Worm (Caenorhabditis elegans) whole organism, late embryonic: ENCODE data around the gene str-160.

ENCODE experiments used
- Y22D7AL.16 ChIP-seq: sonication (generic microtip); optimal IDR thresholded peaks from 2 replicates; lab custom pipeline; 2016; ENCODE audit warnings: missing genetic modification characterization, missing compliant biosample characterization
- ama-1 ChIP-seq: fragments of 150-350 bp; optimal IDR thresholded peaks from 2 replicates; lab custom pipeline; 2014
- ceh-31 ChIP-seq: sonication (generic microtip); optimal IDR thresholded peaks from 2 replicates; lab custom pipeline; 2016; ENCODE audit warnings: missing genetic modification characterization, missing compliant biosample characterization
- ceh-48 ChIP-seq: sonication (generic microtip); optimal IDR thresholded peaks from 2 replicates; lab custom pipeline; 2016; ENCODE audit warnings: missing genetic modification characterization, inconsistent platforms, missing compliant biosample characterization
- hlh-6 ChIP-seq: sonication (generic microtip); optimal IDR thresholded peaks from 2 replicates; lab custom pipeline; 2016; ENCODE audit warnings: missing genotype, missing genetic modification characterization, missing compliant biosample characterization
- pqm-1 ChIP-seq: sonication (generic microtip); optimal IDR thresholded peaks from 2 replicates; lab custom pipeline; 2016; ENCODE audit warnings: missing genetic modification characterization, missing compliant biosample characterization
- ttx-3 ChIP-seq: sonication (generic microtip); optimal IDR thresholded peaks from 2 replicates; lab custom pipeline; 2016; ENCODE audit warnings: missing genetic modification reagents, missing genetic modification characterization, missing compliant biosample characterization

DNA sequence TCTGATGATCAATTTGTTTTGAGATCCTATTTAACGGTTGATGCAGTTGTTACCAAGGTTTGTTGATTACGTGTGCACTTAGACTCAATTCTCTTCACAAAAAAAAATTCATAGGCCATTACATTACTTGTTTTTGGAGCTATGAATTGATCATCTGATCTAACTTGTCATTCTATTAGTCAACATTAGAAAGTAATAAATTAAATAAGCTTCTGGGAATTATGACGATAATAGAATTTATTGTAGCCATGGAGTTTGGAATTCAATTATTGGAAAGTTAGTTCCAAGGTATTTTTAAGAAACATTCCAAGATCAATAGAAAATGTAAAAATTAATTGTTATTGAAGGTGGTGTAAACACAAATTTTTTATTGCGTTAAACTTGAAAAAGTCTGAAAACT is 16.4 kb upstream of the str-160 start:
- TF ChIP-seq ama-1 (lab: Kevin White, UChicago) (no peak), ceh-31 (tag; lab: Kevin White, UChicago) (no peak), ttx-3 (tag; lab: Kevin White, UChicago) (no peak), ceh-48 (no peak), hlh-6 (tag; lab: Kevin White, UChicago) (no peak), Y22D7AL.16 (tag; lab: Kevin White, UChicago) (no peak), pqm-1 (tag; lab: Kevin White, UChicago) (no peak)
